Fruit fly (Drosophila melanogaster) Kc167 (cell line): ENCODE measurements around the gene CG31268.

Experiments
- Myc ChIP-seq: fragments of >200 bp; optimal IDR thresholded peaks from 2 replicates; lab custom pipeline; 2017; ENCODE audit warnings: missing external identifiers
- Sin3A ChIP-seq: fragments of >200 bp; optimal IDR thresholded peaks from 2 replicates; lab custom pipeline; 2018; ENCODE audit warnings: missing external identifiers
- h ChIP-seq: fragments of >200 bp; optimal IDR thresholded peaks from 3 replicates; lab custom pipeline; 2018; ENCODE audit warnings: missing external identifiers
- insv ChIP-seq: fragments of >200 bp; optimal IDR thresholded peaks from 3 replicates; lab custom pipeline; 2018; ENCODE audit warnings: missing external identifiers
- psq ChIP-seq: fragments of >200 bp; optimal IDR thresholded peaks from 2 replicates; lab custom pipeline; 2017; ENCODE audit warnings: missing external identifiers
- ttk ChIP-seq: sonication (Bioruptor generic); optimal IDR thresholded peaks from 2 replicates; lab custom pipeline; 2017; ENCODE audit warnings: missing external identifiers

Gene CG31268

DNA sequence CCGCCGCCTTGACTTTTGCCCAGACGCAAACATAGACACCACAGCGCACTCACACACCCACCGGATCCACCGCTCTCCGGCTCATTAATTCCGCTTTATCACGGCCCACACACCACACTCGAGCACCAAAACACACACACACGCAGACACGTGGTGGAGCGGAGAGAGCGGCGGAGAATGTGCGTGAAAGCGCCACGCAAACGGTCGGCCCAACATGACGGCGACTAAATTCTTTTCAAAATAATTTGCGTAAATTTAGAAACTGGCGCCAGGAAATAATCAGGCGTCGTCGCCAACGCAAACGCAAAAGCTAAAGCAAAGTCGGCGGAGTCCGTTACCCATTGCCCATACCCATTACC, 28.2 kb downstream of the CG31268 start:
- no peak for TF ChIP-seq h (lab: Kevin White, UChicago)
- no peak for TF ChIP-seq Sin3A (lab: Kevin White, UChicago)
- TF ChIP-seq insv: no peak
- TF ChIP-seq psq (lab: Kevin White, UChicago): no peak

DNA sequence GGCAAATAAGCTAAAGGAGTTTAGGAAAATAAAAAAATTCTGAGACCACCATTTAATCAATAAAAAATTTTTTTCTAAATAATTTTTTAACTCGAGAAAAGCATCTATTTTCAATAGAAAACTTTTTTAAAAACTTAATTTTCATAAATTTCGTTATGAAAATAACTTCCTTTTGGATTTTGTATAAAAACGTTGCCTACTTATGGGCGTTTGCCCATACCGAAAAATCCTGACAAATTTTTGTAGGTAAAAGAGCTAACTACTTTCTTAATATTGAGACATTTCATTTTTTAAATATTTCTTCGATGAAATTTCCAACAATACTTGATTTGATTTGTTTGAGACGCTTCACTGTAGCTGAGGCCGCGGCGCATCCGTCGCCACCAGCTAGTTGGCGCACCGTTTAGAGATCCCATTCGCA, 28.7 kb downstream of the CG31268 start:
- TF ChIP-seq psq (lab: Kevin White, UChicago) (no peak), Myc (no peak), h (lab: Kevin White, UChicago) (no peak), insv (no peak), Sin3A (lab: Kevin White, UChicago) (no peak), ttk (no peak)

- no peak for TF ChIP-seq ttk
- TF ChIP-seq Sin3A (lab: Kevin White, UChicago): no peak
- TF ChIP-seq Myc: no peak
- TF ChIP-seq insv: no peak
- TF ChIP-seq psq (lab: Kevin White, UChicago): no peak
- no peak for TF ChIP-seq h (lab: Kevin White, UChicago)
Observed at dm6 chr3R:17060809-17061394, 29.3 kb downstream of the CG31268 start.

DNA sequence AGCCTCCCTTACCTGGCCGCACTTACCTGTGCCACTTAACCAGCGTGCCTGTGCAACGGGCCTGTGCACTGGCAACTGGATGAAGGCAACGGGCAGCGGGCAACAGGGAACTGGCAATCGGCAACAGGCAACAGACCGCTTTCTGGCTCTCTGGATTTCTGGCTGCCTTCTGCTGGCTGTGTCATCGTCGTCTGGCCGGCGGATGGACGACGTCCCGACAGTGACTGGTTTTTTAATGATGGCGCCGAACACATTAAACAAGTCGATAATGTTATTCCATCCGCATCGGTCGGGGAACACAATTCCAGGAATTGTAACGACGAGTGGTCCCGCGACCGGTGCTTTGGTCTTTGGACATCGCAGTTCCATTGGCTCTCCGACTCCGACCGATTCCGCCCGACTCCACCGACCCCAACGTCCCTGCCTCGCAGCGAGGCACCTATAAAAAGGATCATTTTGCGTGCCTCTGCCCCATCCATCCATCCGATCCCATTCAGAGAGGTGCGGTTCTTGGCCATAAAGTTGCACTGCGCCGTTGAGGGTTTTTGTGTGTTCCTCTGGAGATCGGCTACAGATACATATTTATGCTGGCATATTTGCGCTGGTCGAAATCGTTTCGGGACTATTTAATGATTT, 30.3 kb downstream of the CG31268 start:
- TF ChIP-seq ttk (no peak), psq (lab: Kevin White, UChicago) (no peak), h (lab: Kevin White, UChicago) (no peak), Myc (no peak), insv (no peak), Sin3A (lab: Kevin White, UChicago) (no peak)

DNA sequence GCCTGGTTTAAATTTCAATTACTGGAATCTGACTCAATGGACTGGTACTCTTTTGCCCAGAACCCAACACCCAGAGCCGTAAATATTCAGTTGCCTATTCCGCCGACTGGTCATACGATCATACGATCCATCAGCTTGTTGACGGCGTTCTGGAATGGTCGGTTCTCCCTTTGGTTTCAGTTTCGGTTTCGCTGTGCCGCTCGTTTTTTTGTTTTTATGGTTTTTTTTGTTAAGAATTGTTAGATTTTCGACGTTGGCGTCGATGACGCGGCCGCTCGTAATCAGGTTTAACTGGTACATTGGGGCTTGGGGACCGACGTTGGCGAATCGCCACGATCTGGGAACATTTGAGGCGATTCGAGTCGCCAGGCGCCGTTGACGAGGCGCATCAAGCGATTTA, 31.1 kb downstream of the CG31268 start:
- TF ChIP-seq insv (no peak), Myc (no peak), psq (lab: Kevin White, UChicago) (no peak), ttk (no peak), Sin3A (lab: Kevin White, UChicago) (no peak), h (lab: Kevin White, UChicago) (no peak)

DNA sequence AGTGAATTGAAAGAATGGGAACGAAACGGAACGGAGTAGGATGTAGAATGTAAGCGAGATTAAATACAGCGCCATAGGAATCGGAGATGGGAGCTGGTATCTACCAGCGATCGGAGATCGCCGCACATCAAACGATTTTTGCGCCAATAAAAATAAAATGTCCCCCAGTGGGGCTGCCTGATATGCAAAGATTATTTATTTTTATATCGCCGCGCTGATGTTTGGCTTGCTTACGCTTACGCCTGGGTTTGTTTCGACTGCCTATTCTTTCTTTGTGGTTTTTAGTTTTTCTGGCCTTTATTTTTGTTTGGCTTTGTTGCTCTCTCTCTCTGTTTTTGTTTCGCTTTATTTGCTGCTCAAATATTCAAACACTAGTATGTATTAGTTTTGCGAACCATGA, 32.2 kb downstream of the CG31268 start:
- TF ChIP-seq Sin3A (lab: Kevin White, UChicago) (no peak), insv (no peak), psq (lab: Kevin White, UChicago) (no peak), ttk (no peak), h (lab: Kevin White, UChicago) (no peak), Myc (no peak)

DNA sequence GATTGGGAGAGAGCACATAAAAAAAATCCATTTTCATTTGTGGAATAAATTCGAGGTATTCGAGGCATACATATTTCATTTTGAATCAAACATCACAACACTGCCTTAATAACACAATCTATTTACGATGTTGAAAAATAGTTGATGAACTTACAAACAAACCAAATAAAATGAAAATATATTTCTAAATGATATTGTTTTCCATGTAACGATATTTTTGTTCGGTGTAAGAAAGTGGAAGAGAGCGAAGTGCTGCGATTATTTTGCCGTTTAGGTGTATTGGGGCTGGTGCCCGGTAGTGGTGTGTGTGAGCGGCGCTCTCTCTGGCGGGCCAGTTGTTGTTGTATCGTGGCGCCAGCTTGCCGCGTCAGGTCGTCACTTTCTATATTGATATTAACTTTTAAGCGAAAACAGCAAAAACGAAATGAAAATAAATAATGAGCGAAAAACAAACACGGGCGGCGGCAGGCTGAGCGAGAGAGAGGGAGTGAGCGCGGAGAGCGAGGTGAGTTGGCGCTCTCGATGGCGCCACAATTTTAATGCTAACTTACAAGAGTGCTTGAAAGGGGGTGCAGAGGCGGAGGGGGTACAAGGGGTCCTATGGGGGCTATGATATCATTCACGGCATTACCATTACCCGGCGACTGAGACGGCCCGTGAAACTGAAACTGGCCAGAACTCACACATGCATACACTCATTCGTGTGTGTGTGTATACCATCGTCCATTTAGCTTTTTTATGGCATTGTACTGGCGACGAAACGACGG, 33.6 kb downstream of the CG31268 start:
- TF ChIP-seq psq (lab: Kevin White, UChicago) (no peak), Myc (no peak), h (lab: Kevin White, UChicago) (no peak), insv (no peak)

DNA sequence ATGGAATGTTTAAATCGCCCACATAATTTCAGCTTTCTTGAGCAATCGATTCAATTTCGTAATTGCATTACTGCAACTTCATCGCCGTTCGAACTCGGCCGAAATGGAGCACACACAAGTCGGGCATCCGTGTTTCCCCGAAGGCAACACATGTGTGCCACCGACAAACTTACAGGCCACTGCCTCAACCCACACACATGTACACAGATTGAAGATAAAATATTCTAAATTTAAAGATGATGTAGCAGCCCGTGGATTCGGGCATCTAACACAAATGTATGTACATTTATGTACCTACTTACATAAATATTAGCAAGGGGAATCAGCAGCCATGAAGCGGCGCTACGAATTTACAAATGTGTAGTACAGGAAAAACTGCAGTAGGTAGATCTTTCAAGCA, 34.5 kb downstream of the CG31268 start:
- TF ChIP-seq Myc: no peak
- no peak for TF ChIP-seq psq (lab: Kevin White, UChicago)
- no peak for TF ChIP-seq h (lab: Kevin White, UChicago)
- TF ChIP-seq ttk: no peak
- no peak for TF ChIP-seq insv
- no peak for TF ChIP-seq Sin3A (lab: Kevin White, UChicago)

dm6 chr3R:17066828-17067430, 35.3 kb downstream of the CG31268 start:
- TF ChIP-seq Myc (no peak), h (lab: Kevin White, UChicago) (no peak), ttk (no peak), insv (no peak), Sin3A (lab: Kevin White, UChicago) (no peak), psq (lab: Kevin White, UChicago) (no peak)

DNA sequence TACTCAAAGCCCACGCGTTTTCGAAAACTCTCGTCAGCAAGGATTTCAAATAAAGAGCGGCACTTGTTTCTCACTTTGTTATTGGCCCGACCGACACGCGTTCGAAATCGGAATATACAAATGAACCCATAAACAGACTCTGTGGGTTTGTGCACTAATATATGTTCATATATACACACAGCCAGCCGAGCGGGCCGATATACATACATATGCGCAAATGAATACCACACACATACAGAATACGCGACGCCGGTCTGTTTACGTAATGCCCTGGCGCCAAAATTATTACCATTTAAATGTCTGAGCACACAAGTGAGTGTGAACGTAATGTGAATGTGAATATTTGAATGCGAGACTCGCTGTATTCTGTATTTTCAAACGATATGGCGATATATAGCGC, 36.1 kb downstream of the CG31268 start:
- TF ChIP-seq insv: no peak
- TF ChIP-seq h (lab: Kevin White, UChicago): no peak
- no peak for TF ChIP-seq ttk
- no peak for TF ChIP-seq Sin3A (lab: Kevin White, UChicago)
- no peak for TF ChIP-seq Myc
- TF ChIP-seq psq (lab: Kevin White, UChicago): no peak

DNA sequence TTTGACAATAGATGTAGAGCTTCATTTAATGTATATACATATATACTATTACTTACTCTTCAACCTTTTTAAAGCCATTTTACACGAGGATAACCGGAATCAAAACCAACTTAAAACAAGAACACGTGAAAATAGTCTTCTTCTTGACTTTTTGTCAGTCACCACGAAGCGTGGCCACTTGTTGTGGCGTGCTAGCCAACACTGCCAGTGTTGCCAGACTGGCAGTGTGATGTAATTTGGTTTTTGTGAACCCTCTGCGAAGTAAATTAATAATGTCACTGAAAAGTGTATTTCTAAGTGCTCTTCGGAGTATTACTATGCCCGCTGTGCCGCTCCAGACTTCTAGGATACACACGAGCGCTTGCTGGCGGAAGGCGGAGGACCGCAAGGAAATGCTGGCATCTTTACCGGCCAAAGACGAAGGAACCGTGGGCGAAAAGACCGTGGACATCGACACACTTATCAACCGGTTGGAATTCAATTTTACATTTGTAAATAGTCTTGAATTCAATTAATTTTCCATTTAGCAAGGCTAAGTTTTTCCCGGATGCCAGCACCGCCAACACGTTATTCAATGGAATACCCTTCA, 41.0 kb downstream of the CG31268 start, which contains the start of the genes Ns1 and mRpS11:
Ns1 (minus strand) TSS at position 150 of the 589 bp plus-strand sequence.
mRpS11 (plus strand) TSS at position 207 of the 589 bp plus-strand sequence.
- no peak for TF ChIP-seq psq (lab: Kevin White, UChicago)
- no peak for TF ChIP-seq h (lab: Kevin White, UChicago)
- TF ChIP-seq Sin3A (lab: Kevin White, UChicago): no peak
- TF ChIP-seq ttk: no peak
- TF ChIP-seq insv: no peak
- no peak for TF ChIP-seq Myc

DNA sequence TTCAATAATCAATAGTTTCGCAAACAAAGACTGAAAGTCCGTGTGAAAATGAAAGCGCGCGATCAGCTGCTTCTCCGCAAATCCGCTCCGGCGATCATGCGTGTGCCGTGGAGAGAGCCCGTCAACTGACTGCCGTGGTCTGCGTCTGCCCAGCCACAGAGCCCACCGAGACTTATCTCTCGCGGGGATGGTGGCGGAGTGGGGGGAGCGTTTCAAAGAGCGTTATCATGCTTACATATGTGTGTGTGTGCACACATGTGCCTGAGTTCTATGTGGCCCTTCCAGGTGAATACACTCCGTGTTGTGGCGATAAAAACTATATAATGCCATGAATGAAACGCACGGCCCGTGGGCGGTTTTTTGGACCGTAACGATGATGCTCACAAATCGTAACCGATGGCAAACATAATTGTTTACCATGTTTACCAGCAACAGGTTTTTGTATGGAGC, 46.4 kb downstream of the CG31268 start:
- TF ChIP-seq insv (peak; percentile 41), psq (lab: Kevin White, UChicago) (no peak), h (lab: Kevin White, UChicago) (peak; percentile 44), Sin3A (lab: Kevin White, UChicago) (no peak), Myc (no peak), ttk (no peak)
